Fruit fly (Drosophila melanogaster) whole organism, adult: ENCODE measurements around the gene Gli.

Experiments used
- Mnt ChIP-seq: fragments of 200-800 bp; sonication (Bioruptor generic); optimal IDR thresholded peaks from 2 replicates; lab custom pipeline; 2016; ENCODE audit warnings: missing biosample characterization, mild to moderate bottlenecking, missing genetic modification characterization
- kay ChIP-seq: fragments of 200-800 bp; sonication (Bioruptor generic); peaks from one replicate; lab custom pipeline; 2016; ENCODE audit warnings: missing biosample characterization, missing genetic modification characterization, borderline replicate concordance
- pad ChIP-seq: fragments of 200-800 bp; sonication (Bioruptor generic); optimal IDR thresholded peaks from 3 replicates; lab custom pipeline; 2017; ENCODE audit warnings: missing biosample characterization, missing genetic modification characterization, mild to moderate bottlenecking, moderate library complexity, missing genetic modification reagents
- toe ChIP-seq: fragments of 200-800 bp; sonication (Bioruptor generic); optimal IDR thresholded peaks from 2 replicates; lab custom pipeline; 2016; ENCODE audit warnings: missing biosample characterization, missing genetic modification characterization

DNA sequence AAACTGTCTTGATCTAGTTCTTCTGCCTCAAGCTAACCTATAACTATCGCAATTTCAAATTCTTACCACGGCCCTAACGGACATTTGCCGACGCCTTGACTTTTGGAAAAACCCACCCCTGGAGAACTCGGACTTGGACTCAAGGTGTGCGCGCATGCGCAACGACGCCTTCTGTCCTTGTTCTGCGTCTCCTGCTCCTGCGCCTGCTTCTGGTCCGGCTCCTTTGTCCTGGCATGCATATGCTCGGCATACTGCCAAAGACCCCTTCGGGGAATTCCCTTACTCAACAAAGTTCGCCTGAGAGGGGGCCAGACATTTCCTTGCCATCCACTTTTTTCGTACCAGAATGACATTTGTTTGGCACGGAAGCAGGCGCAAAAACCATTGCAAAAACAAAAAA, 26.6 kb downstream of the Gli start:
- TF ChIP-seq toe (GFP tag; lab: Kevin White, UChicago) (no peak), pad (GFP tag; lab: Kevin White, UChicago) (no peak), Mnt (no peak), kay (GFP tag; lab: Kevin White, UChicago) (no peak)
